Worm (Caenorhabditis elegans): Measurements from ENCODE around the gene Y50D4C.3.

DNA sequence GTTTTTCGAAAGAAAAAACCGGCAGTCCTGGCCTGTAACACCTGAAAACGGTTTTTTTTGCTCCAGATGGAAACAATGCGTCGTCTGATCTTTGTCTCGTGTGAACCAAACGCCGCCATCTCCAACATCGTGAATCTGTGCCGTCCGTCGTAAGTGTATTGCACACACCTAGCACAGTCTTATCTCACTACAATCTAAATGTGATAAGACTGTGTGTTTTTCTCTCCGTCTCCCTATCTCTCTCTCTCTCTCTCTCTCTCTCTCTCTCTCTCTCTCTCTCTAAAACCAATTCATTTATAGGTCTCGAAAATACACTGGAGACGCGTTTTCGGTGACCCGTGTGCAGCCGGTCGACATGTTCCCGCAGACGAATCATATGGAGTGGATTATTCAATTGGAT, 34.5 kb downstream of the Y50D4C.3 start:
- TF ChIP-seq flt-1 (GFP tag; IDR thresholded peaks at IDR 0.05) (no peak), tab-1 (GFP tag; IDR thresholded peaks at IDR 0.05) (no peak)

Measured in whole organism, midembryonic.